Worm (Caenorhabditis elegans): ENCODE results near the gene T21C12.8.

DNA sequence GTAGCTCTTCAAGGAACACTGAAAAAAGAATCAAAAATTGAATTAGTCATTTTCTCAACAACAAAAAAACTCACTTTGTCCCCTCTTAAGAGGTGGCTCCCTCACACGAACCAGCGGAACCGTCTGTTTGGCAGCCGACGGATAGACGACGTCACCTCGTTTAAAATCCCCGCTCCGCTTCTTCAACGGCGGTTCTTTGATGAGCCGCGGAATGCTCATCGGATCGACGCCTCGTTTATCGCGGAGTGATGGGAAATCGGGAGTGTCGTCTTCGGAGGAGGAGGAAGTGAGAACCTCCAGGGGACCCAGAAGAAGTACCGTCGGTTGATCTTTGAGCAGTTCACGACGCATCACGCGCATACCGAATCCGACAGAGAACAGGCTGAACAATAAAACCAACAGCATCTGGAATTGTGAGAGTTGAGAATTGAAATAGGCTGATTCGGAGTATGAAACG is 14.0 kb downstream of the T21C12.8 start, which contains the start of gene nlp-68:
- TF ChIP-seq pqm-1 (tag; optimal IDR thresholded peaks at IDR 0.05) (no peak), ahr-1 (tag; optimal IDR thresholded peaks at IDR 0.05) (no peak), nhr-232 (tag; optimal IDR thresholded peaks at IDR 0.05) (no peak), ceh-30 (tag; optimal IDR thresholded peaks at IDR 0.05) (no peak), dve-1 (tag; optimal IDR thresholded peaks at IDR 0.05) (no peak), K02D7.2 (tag; optimal IDR thresholded peaks at IDR 0.05) (no peak), pha-2 (tag; optimal IDR thresholded peaks at IDR 0.05) (no peak), ceh-19 (GFP tag; optimal IDR thresholded peaks at IDR 0.05) (no peak), nhr-11 (tag; optimal IDR thresholded peaks at IDR 0.05) (no peak), ttx-3 (tag; optimal IDR thresholded peaks at IDR 0.05) (no peak), elt-4 (tag; optimal IDR thresholded peaks at IDR 0.05) (no peak)
